Fruit fly (Drosophila melanogaster) whole organism, prepupa: ENCODE measurements around the gene Membrin.

Experiments
- Blimp-1 ChIP-seq: fragments of 200-800 bp; sonication (Bioruptor generic); optimal IDR thresholded peaks from 3 replicates; lab custom pipeline; 2017; ENCODE audit warnings: missing biosample characterization, missing genetic modification characterization, mild to moderate bottlenecking, moderate library complexity, missing genetic modification reagents
- CG10631 ChIP-seq: fragments of 200-800 bp; sonication (Bioruptor generic); optimal IDR thresholded peaks from 2 replicates; lab custom pipeline; 2016; ENCODE audit warnings: missing biosample characterization, missing genetic modification characterization
- CG10669 ChIP-seq: fragments of 200-800 bp; sonication (Bioruptor generic); optimal IDR thresholded peaks from 3 replicates; lab custom pipeline; 2018; ENCODE audit warnings: missing biosample characterization, mild to moderate bottlenecking, missing genetic modification characterization, moderate library complexity
- CG11294 ChIP-seq: fragments of 200-800 bp; sonication (Bioruptor generic); IDR thresholded peaks from 2 replicates; pipeline ENCODE4 v1.3.6; 2022; ENCODE audit warnings: missing biosample characterization, missing genetic modification characterization
- CG11762 ChIP-seq: fragments of 200-800 bp; sonication (Bioruptor generic); optimal IDR thresholded peaks from 3 replicates; lab custom pipeline; 2016; ENCODE audit warnings: missing biosample characterization, missing genetic modification characterization; ENCODE audit not compliant: insufficient read depth
- CG11902 ChIP-seq: fragments of 200-800 bp; sonication (Bioruptor generic); optimal IDR thresholded peaks from 3 replicates; lab custom pipeline; 2016; ENCODE audit warnings: missing biosample characterization, missing genetic modification characterization
- CG15336 ChIP-seq: fragments of 200-800 bp; sonication (Bioruptor generic); IDR thresholded peaks from 2 replicates; pipeline ENCODE4 v1.3.6; 2022; ENCODE audit warnings: missing biosample characterization, missing genetic modification characterization
- CG1621 ChIP-seq: fragments of 200-800 bp; sonication (Bioruptor generic); optimal IDR thresholded peaks from 3 replicates; lab custom pipeline; 2018; ENCODE audit warnings: missing biosample characterization, mild to moderate bottlenecking, missing genetic modification characterization
- CG16779 ChIP-seq: fragments of 200-800 bp; sonication (Bioruptor generic); optimal IDR thresholded peaks from 3 replicates; lab custom pipeline; 2017; ENCODE audit warnings: missing biosample characterization, mild to moderate bottlenecking, missing genetic modification characterization
- CG3032 ChIP-seq: fragments of 200-800 bp; optimal IDR thresholded peaks from 2 replicates; lab custom pipeline; 2019; ENCODE audit warnings: missing biosample characterization, mild to moderate bottlenecking, missing genetic modification characterization, moderate library complexity
- CG32006 ChIP-seq: fragments of 200-800 bp; sonication (Bioruptor generic); optimal IDR thresholded peaks from 3 replicates; lab custom pipeline; 2017; ENCODE audit warnings: missing biosample characterization, mild to moderate bottlenecking, missing genetic modification characterization
- CG34406 ChIP-seq: fragments of 200-800 bp; sonication (Bioruptor generic); optimal IDR thresholded peaks from 3 replicates; lab custom pipeline; 2016; ENCODE audit warnings: missing biosample characterization, missing genetic modification characterization
- CG3919 ChIP-seq: fragments of 200-800 bp; sonication (Bioruptor generic); optimal IDR thresholded peaks from 3 replicates; lab custom pipeline; 2016; ENCODE audit warnings: missing biosample characterization, missing genetic modification characterization
- CG4318 ChIP-seq: fragments of 200-800 bp; sonication (Bioruptor generic); optimal IDR thresholded peaks from 3 replicates; lab custom pipeline; 2017; ENCODE audit warnings: missing biosample characterization, mild to moderate bottlenecking, missing genetic modification characterization
- CG6163 ChIP-seq: fragments of 200-800 bp; sonication (Bioruptor generic); IDR thresholded peaks from 3 replicates; pipeline ENCODE4 v1.3.6; 2022; ENCODE audit warnings: missing biosample characterization, missing genetic modification characterization
- CG6276 ChIP-seq: fragments of 200-800 bp; sonication (Bioruptor generic); optimal IDR thresholded peaks from 2 replicates; lab custom pipeline; 2017; ENCODE audit warnings: missing biosample characterization, mild to moderate bottlenecking, missing genetic modification characterization
- CG6792 ChIP-seq: fragments of 200-800 bp; sonication (Bioruptor generic); optimal IDR thresholded peaks from 3 replicates; lab custom pipeline; 2016; ENCODE audit warnings: missing biosample characterization, missing genetic modification characterization
- CG6808 ChIP-seq: fragments of 200-800 bp; sonication (Bioruptor generic); optimal IDR thresholded peaks from 3 replicates; lab custom pipeline; 2017; ENCODE audit warnings: missing biosample characterization, missing genetic modification characterization, mild to moderate bottlenecking, moderate library complexity, missing genetic modification reagents
- CG6854 ChIP-seq: fragments of 200-800 bp; sonication (Bioruptor generic); optimal IDR thresholded peaks from 2 replicates; lab custom pipeline; 2017; ENCODE audit warnings: missing biosample characterization, mild to moderate bottlenecking, missing genetic modification characterization
- CG7368 ChIP-seq: fragments of 200-800 bp; sonication (Bioruptor generic); optimal IDR thresholded peaks from 3 replicates; lab custom pipeline; 2016; ENCODE audit warnings: missing biosample characterization, missing genetic modification characterization
- CG8319 ChIP-seq: fragments of 200-800 bp; sonication (Bioruptor generic); optimal IDR thresholded peaks from 3 replicates; lab custom pipeline; 2016; ENCODE audit warnings: missing biosample characterization, missing genetic modification characterization
- CG8632 ChIP-seq: fragments of 200-800 bp; sonication (Bioruptor generic); optimal IDR thresholded peaks from 3 replicates; lab custom pipeline; 2016; ENCODE audit warnings: missing biosample characterization, missing genetic modification characterization
- CG9139 ChIP-seq: fragments of 200-800 bp; sonication (Bioruptor generic); optimal IDR thresholded peaks from 3 replicates; lab custom pipeline; 2017; ENCODE audit warnings: missing biosample characterization, mild to moderate bottlenecking, missing genetic modification characterization
- Ets21C ChIP-seq: fragments of 200-800 bp; sonication (Bioruptor generic); optimal IDR thresholded peaks from 3 replicates; lab custom pipeline; 2016; ENCODE audit warnings: missing biosample characterization, missing genetic modification characterization
- Ets96B ChIP-seq: fragments of 200-800 bp; optimal IDR thresholded peaks from 2 replicates; lab custom pipeline; 2019; ENCODE audit warnings: missing biosample characterization, mild to moderate bottlenecking, missing genetic modification characterization, moderate library complexity
- Gug ChIP-seq: fragments of 200-800 bp; sonication (Bioruptor generic); IDR thresholded peaks from 2 replicates; pipeline ENCODE4 v1.3.6; 2022; ENCODE audit warnings: missing biosample characterization, missing genetic modification characterization
- Hr38 ChIP-seq: sonication (Bioruptor generic); optimal IDR thresholded peaks from 2 replicates; lab custom pipeline; 2016; ENCODE audit warnings: missing biosample characterization, missing genetic modification characterization
- Hr39 ChIP-seq: fragments of 200-800 bp; sonication (Bioruptor generic); optimal IDR thresholded peaks from 2 replicates; lab custom pipeline; 2016; ENCODE audit warnings: missing biosample characterization, missing genetic modification characterization
- Hr4 ChIP-seq: fragments of 200-800 bp; sonication (Bioruptor generic); optimal IDR thresholded peaks from 3 replicates; lab custom pipeline; 2016; ENCODE audit warnings: missing biosample characterization, missing genetic modification characterization
- Lpt ChIP-seq: fragments of 200-800 bp; sonication (Bioruptor generic); optimal IDR thresholded peaks from 3 replicates; lab custom pipeline; 2016; ENCODE audit warnings: missing biosample characterization, missing genetic modification characterization
- Met ChIP-seq: fragments of 200-800 bp; sonication (Bioruptor generic); optimal IDR thresholded peaks from 3 replicates; lab custom pipeline; 2016; ENCODE audit warnings: missing biosample characterization, missing genetic modification characterization
- Sox102F ChIP-seq: fragments of 200-800 bp; sonication (Bioruptor generic); optimal IDR thresholded peaks from 2 replicates; lab custom pipeline; 2016; ENCODE audit warnings: missing biosample characterization, mild to moderate bottlenecking, missing genetic modification characterization
- Sox14 ChIP-seq: fragments of 200-800 bp; sonication (Bioruptor generic); optimal IDR thresholded peaks from 3 replicates; lab custom pipeline; 2016; ENCODE audit warnings: missing biosample characterization, missing genetic modification characterization
- Sox15 ChIP-seq: fragments of 200-800 bp; sonication (Bioruptor generic); optimal IDR thresholded peaks from 3 replicates; lab custom pipeline; 2016; ENCODE audit warnings: missing biosample characterization, missing genetic modification characterization
- achi ChIP-seq: fragments of 200-800 bp; sonication (Bioruptor generic); optimal IDR thresholded peaks from 3 replicates; lab custom pipeline; 2016; ENCODE audit warnings: missing biosample characterization, missing genetic modification characterization
- acj6 ChIP-seq: fragments of 200-800 bp; sonication (Bioruptor generic); optimal IDR thresholded peaks from 3 replicates; lab custom pipeline; 2016; ENCODE audit warnings: missing biosample characterization, missing genetic modification characterization
- cyc ChIP-seq: fragments of 200-800 bp; sonication (Bioruptor generic); optimal IDR thresholded peaks from 3 replicates; lab custom pipeline; 2016; ENCODE audit warnings: missing biosample characterization, missing genetic modification characterization
- dac ChIP-seq: fragments of 200-800 bp; sonication (Bioruptor generic); optimal IDR thresholded peaks from 2 replicates; lab custom pipeline; 2017; ENCODE audit warnings: missing biosample characterization, mild to moderate bottlenecking, missing genetic modification characterization
- dsx ChIP-seq: fragments of 200-800 bp; optimal IDR thresholded peaks from 3 replicates; lab custom pipeline; 2019; ENCODE audit warnings: missing biosample characterization, mild to moderate bottlenecking, missing genetic modification characterization, moderate library complexity; ENCODE audit not compliant: poor library complexity, severe bottlenecking
- eg ChIP-seq: fragments of 200-800 bp; sonication (Bioruptor generic); IDR thresholded peaks from 3 replicates; pipeline ENCODE4 v1.3.6; 2022; ENCODE audit warnings: missing biosample characterization, missing genetic modification characterization
- fkh ChIP-seq: fragments of 200-800 bp; sonication (Bioruptor generic); optimal IDR thresholded peaks from 3 replicates; lab custom pipeline; 2017; ENCODE audit warnings: missing biosample characterization, mild to moderate bottlenecking, missing genetic modification characterization, moderate library complexity
- lz ChIP-seq: fragments of 200-800 bp; sonication (Bioruptor generic); optimal IDR thresholded peaks from 3 replicates; lab custom pipeline; 2016; ENCODE audit warnings: missing biosample characterization, missing genetic modification characterization
- net ChIP-seq: fragments of 200-800 bp; sonication (Bioruptor generic); optimal IDR thresholded peaks from 3 replicates; lab custom pipeline; 2016; ENCODE audit warnings: missing biosample characterization, missing genetic modification characterization
- pdm3 ChIP-seq: fragments of 200-800 bp; sonication (Bioruptor generic); optimal IDR thresholded peaks from 3 replicates; lab custom pipeline; 2016; ENCODE audit warnings: missing biosample characterization, missing genetic modification characterization
- salr ChIP-seq, 2 experiments: fragments of 200-800 bp; sonication (Bioruptor generic); optimal IDR thresholded peaks; 3 replicates each; lab custom pipeline; 2016 to 2018; ENCODE audit warnings: missing biosample characterization in 2 of 2, missing genetic modification characterization in 2 of 2, mild to moderate bottlenecking in 1 of 2
- spab ChIP-seq: fragments of 200-800 bp; sonication (Bioruptor generic); optimal IDR thresholded peaks from 2 replicates; lab custom pipeline; 2017; ENCODE audit warnings: missing biosample characterization, mild to moderate bottlenecking, missing genetic modification characterization, missing genetic modification reagents
- ss ChIP-seq, 2 experiments: fragments of 200-800 bp; sonication (Bioruptor generic); optimal IDR thresholded peaks; 2 replicates in 1 of 2; 3 replicates in 1 of 2; lab custom pipeline; 2017 to 2018; ENCODE audit warnings: mild to moderate bottlenecking in 2 of 2, missing biosample characterization in 2 of 2, missing genetic modification characterization in 2 of 2, moderate library complexity in 1 of 2
- svp ChIP-seq: fragments of 200-800 bp; sonication (Bioruptor generic); peaks from one replicate; lab custom pipeline; 2016; ENCODE audit warnings: missing biosample characterization, missing genetic modification characterization
- topi ChIP-seq: fragments of 200-800 bp; sonication (Bioruptor generic); optimal IDR thresholded peaks from 3 replicates; lab custom pipeline; 2016; ENCODE audit warnings: missing biosample characterization, missing genetic modification characterization
- vri ChIP-seq: fragments of 200-800 bp; sonication (Bioruptor generic); optimal IDR thresholded peaks from 3 replicates; lab custom pipeline; 2016; ENCODE audit warnings: missing biosample characterization, mild to moderate bottlenecking, missing genetic modification characterization

Gene Membrin

DNA sequence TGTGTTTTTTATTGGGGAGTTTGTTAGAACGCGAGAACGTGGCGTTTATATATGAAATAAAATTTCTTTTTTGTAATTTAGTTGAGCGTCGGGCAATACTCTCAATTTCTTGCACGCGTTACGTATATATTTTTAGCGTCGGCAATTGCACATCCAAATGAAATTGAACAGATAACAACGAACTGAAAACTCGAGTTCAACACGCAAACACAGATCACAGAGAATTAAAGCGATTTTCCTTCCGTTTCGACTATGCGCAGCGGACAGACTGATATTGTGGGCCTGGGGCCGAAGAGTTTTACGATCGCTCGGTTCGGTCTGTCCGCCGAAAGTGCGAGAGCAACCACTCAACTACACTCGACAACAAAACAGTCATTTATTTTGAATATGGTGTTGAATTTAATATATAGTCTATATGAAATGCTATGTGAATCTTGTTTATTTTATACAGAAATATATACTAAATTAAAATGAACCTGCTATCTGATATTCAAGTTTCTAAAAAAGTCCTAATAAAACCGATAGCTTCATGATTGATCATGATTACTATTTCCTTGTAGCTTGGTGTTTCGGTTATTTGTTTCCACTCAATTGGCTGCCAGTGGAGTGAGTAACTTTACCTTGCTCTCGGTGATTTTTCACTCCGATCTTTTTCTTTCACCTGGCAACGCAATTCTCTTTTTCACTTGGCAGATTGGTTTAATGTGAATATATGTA, 11.0 kb upstream of the Membrin start, which contains the start of gene CG46456:
TSS of gene CG46456 (minus strand) at position 273 of the 717 bp plus-strand sequence.
- peak; percentile 77 for TF ChIP-seq Blimp-1 (GFP tag; lab: Kevin White, UChicago)
- TF ChIP-seq Hr4 (GFP tag; lab: Kevin White, UChicago): peak; percentile 92
- TF ChIP-seq CG8319: peak; percentile 89
- TF ChIP-seq svp (GFP tag; lab: Kevin White, UChicago): peak; percentile 95
- peak; percentile 92 for TF ChIP-seq pdm3 (GFP tag; lab: Kevin White, UChicago)
- peak; percentile 93 for TF ChIP-seq CG3032 (tag; lab: Kevin White, UChicago)
- TF ChIP-seq CG6276: peak; percentile 95
- TF ChIP-seq CG10631 (GFP tag; lab: Kevin White, UChicago): peak; percentile 89
- peak; percentile 92 for TF ChIP-seq topi
- peak; percentile 65 for TF ChIP-seq dac (GFP tag; lab: Kevin White, UChicago)
- TF ChIP-seq CG10669 (GFP tag; lab: Kevin White, UChicago): peak; percentile 92
- TF ChIP-seq Sox102F (GFP tag; lab: Kevin White, UChicago): peak; percentile 89
- peak; percentile 94 for TF ChIP-seq CG6808
- peak; percentile 85 for TF ChIP-seq cyc (GFP tag; lab: Kevin White, UChicago)
- peak; percentile 86 for TF ChIP-seq CG6854 (GFP tag; lab: Kevin White, UChicago)
- TF ChIP-seq Lpt (GFP tag; lab: Kevin White, UChicago): peak; percentile 89
- TF ChIP-seq Gug: peak; percentile 93
- TF ChIP-seq net (GFP tag; lab: Kevin White, UChicago): peak; percentile 93
- TF ChIP-seq Ets21C (GFP tag; lab: Kevin White, UChicago): peak; percentile 58
- TF ChIP-seq CG11294 (GFP tag; lab: Robert Waterston, UW): peak; percentile 86
- TF ChIP-seq CG34406 (GFP tag; lab: Kevin White, UChicago): peak; percentile 96
- peak; percentile 66 for TF ChIP-seq CG11902
- TF ChIP-seq eg: peak; percentile 95
- peak; percentile 76 to 83 for TF ChIP-seq salr (GFP tag; optimal IDR thresholded peaks at IDR 0.05; lab: Kevin White, UChicago)
- peak; percentile 78 for TF ChIP-seq CG4318 (GFP tag; lab: Kevin White, UChicago)
- peak; percentile 96 for TF ChIP-seq dsx (GFP tag; lab: Kevin White, UChicago)
- peak; percentile 94 for TF ChIP-seq CG8632 (GFP tag; lab: Kevin White, UChicago)
- peak; percentile 92 for TF ChIP-seq CG6163 (GFP tag; lab: Robert Waterston, UW)
- TF ChIP-seq Hr38 (GFP tag; lab: Kevin White, UChicago): no peak
- peak; percentile 80 for TF ChIP-seq Sox15
- peak; percentile 88 for TF ChIP-seq Sox14
- TF ChIP-seq CG3919 (GFP tag; lab: Kevin White, UChicago): peak; percentile 94
- peak; percentile 89 for TF ChIP-seq CG9139 (GFP tag; lab: Kevin White, UChicago)
- peak; percentile 92 for TF ChIP-seq CG6792 (GFP tag; lab: Kevin White, UChicago)
- TF ChIP-seq spab: peak; percentile 91
- TF ChIP-seq Met (GFP tag; lab: Kevin White, UChicago): peak; percentile 94
- TF ChIP-seq Hr39 (GFP tag; lab: Kevin White, UChicago): peak; percentile 72
- peak; percentile 97 for TF ChIP-seq Ets96B (tag; lab: Kevin White, UChicago)
- TF ChIP-seq CG32006 (GFP tag; lab: Kevin White, UChicago): peak; percentile 93
- peak; percentile 89 to 94 for TF ChIP-seq ss (GFP tag; optimal IDR thresholded peaks at IDR 0.05; lab: Kevin White, UChicago)
- peak; percentile 94 for TF ChIP-seq acj6 (GFP tag; lab: Kevin White, UChicago)
- peak; percentile 91 for TF ChIP-seq lz (GFP tag; lab: Kevin White, UChicago)
- peak; percentile 93 for TF ChIP-seq achi (GFP tag; lab: Kevin White, UChicago)
- peak; percentile 90 for TF ChIP-seq CG7368 (GFP tag; lab: Kevin White, UChicago)
- TF ChIP-seq CG15336 (GFP tag; lab: Robert Waterston, UW): peak; percentile 98
- TF ChIP-seq vri (GFP tag; lab: Kevin White, UChicago): peak; percentile 93
- peak; percentile 10 for TF ChIP-seq fkh
- TF ChIP-seq CG1621 (tag; lab: Kevin White, UChicago): peak; percentile 87
- TF ChIP-seq CG16779 (tag; lab: Kevin White, UChicago): peak; percentile 93
- peak; percentile 93 for TF ChIP-seq CG11762 (GFP tag; lab: Kevin White, UChicago)
